Worm (Caenorhabditis elegans): ENCODE data around the gene slc-25A18.2.

slc-25A18.2 gene

DNA sequence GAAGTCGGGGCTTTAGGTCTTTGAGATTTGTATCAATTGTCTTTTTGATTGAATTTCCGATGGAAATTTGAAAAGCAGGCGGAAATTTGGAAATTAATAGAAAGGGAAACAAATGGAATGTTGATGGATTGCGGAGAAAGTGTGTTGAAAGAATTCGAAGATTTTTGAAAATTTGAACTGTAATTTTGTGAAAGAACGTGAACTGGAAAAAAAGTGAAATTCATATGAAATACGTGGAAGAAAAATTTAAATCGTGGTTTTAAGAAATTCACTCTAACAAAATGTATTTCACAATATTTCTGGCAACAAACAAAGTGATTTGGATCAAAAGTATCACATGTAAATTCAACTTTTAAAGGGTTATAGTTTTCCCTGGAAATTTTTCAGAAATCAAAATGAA lies 28.8 kb upstream of the slc-25A18.2 start, which contains the start of gene B0496.1:
Gene B0496.1, plus strand, starts transcription at position 301 of the 400 bp plus-strand sequence.
- TF ChIP-seq lin-35 (GFP tag; optimal IDR thresholded peaks at IDR 0.05) = no peak
- TF ChIP-seq bed-2 (GFP tag; IDR thresholded peaks at IDR 0.05) = no peak
- TF ChIP-seq tlf-1 (GFP tag; optimal IDR thresholded peaks at IDR 0.05) = no peak
- TF ChIP-seq K11D2.4 (GFP tag; IDR thresholded peaks at IDR 0.05) = no peak
- no peak for TF ChIP-seq hmg-20 (GFP tag; IDR thresholded peaks at IDR 0.05)
- TF ChIP-seq nhr-27 (tag; optimal IDR thresholded peaks at IDR 0.05) = no peak
- TF ChIP-seq him-1 (tag; optimal IDR thresholded peaks at IDR 0.05) = no peak
- no peak for TF ChIP-seq ztf-22 (GFP tag; optimal IDR thresholded peaks at IDR 0.05)
- TF ChIP-seq Y53G8AR.9 (GFP tag; conservative IDR thresholded peaks at IDR 0.05) = no peak
- no peak for TF ChIP-seq T07F8.4 (tag; optimal IDR thresholded peaks at IDR 0.05)
- TF ChIP-seq let-526 (GFP tag; IDR thresholded peaks at IDR 0.05) = no peak
- no peak for TF ChIP-seq hmg-1.2 (GFP tag; IDR thresholded peaks at IDR 0.05)

DNA sequence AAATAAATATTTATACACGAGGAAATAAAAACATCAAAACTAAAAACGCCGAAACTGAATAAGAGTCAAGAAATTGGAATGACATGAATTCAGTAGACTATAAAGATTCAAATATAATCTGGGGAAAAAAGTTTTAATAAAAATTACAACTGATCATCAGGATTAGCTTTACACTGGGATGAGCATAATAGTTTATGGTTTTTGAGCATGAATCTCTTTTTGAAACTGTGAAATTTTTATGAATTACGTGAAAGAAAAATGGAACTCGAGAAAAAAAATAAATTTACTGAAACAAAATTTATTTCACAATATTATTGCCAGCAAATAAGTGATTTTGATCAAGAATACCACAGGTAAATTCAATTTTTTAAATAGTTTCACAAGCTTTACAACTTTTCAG lies 27.3 kb upstream of the slc-25A18.2 start, which contains the start of gene B0496.2:
Gene B0496.2, plus strand, starts transcription at position 301 of the 400 bp plus-strand sequence.
- TF ChIP-seq dox-1 (GFP tag; IDR thresholded peaks at IDR 0.05) (no peak), ZK185.1 (tag; optimal IDR thresholded peaks at IDR 0.05; ENCODE audit: poor library complexity, severe bottlenecking) (no peak), Y67H2A.10 (GFP tag; conservative IDR thresholded peaks at IDR 0.05) (no peak), nhr-90 (tag; optimal IDR thresholded peaks at IDR 0.05) (no peak), dpff-1 (tag; optimal IDR thresholded peaks at IDR 0.05) (no peak), snpc-1.3 (tag; optimal IDR thresholded peaks at IDR 0.05; ENCODE audit: insufficient read depth) (no peak), attf-3 (GFP tag; conservative IDR thresholded peaks at IDR 0.05) (no peak), athp-1 (tag; optimal IDR thresholded peaks at IDR 0.05) (no peak), ztf-18 (tag; optimal IDR thresholded peaks at IDR 0.05) (no peak), C06A6.2 (GFP tag; conservative IDR thresholded peaks at IDR 0.05) (no peak), egrh-3 (GFP tag; IDR thresholded peaks at IDR 0.05) (no peak), ceh-100 (GFP tag; IDR thresholded peaks at IDR 0.05) (no peak), let-607 (tag; optimal IDR thresholded peaks at IDR 0.05) (no peak), Y53F4B.3 (GFP tag; IDR thresholded peaks at IDR 0.05) (no peak), ceh-79 (tag; optimal IDR thresholded peaks at IDR 0.05) (no peak), him-1 (tag; optimal IDR thresholded peaks at IDR 0.05) (no peak), somi-1 (GFP tag; optimal IDR thresholded peaks at IDR 0.05) (no peak), madf-8 (GFP tag; conservative IDR thresholded peaks at IDR 0.05) (no peak), aptf-2 (GFP tag; conservative IDR thresholded peaks at IDR 0.05) (no peak), rpc-1 (optimal IDR thresholded peaks at IDR 0.05) (no peak), rpc-1 (tag; optimal IDR thresholded peaks at IDR 0.05) (no peak)

DNA sequence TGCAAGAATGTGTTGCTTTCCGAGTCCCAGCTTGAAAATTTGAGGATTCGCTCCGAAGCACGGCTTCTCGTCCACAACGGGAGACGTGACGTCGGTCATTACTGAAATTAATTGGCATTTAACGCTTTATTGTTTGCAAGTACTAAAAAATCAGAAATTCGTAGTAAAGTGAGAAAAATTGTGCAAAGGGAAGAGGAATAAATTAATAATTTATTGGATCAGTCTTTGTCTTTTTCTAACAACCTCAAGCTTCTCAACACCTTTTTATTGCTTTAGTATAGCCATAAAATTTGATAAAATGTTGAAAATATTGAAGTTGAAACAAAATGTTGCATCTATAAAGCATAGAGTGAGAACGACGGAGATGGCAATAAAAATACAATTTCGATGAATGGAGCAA lies 23.5 kb upstream of the slc-25A18.2 start, which contains the start of gene tes-1:
Gene tes-1, minus strand, starts transcription at position 101 of the 400 bp plus-strand sequence.
- TF ChIP-seq snpc-4 (GFP tag; optimal IDR thresholded peaks at IDR 0.05) (no peak), snpc-4 (tag; optimal IDR thresholded peaks at IDR 0.05) (no peak), snpc-1.1 (tag; optimal IDR thresholded peaks at IDR 0.05; ENCODE audit: insufficient read depth) (no peak), bed-1 (GFP tag; IDR thresholded peaks at IDR 0.05) (no peak), lsy-27 (tag; optimal IDR thresholded peaks at IDR 0.05; ENCODE audit: borderline replicate concordance, insufficient read depth) (no peak)

All from whole organism, young adult.